Fruit fly (Drosophila melanogaster) Kc167 (cell line): Measurements from ENCODE around the gene Acp95EF.

Source experiments
- Myc ChIP-seq: fragments of >200 bp; optimal IDR thresholded peaks from 2 replicates; lab custom pipeline; 2017; ENCODE audit warnings: missing external identifiers
- Sin3A ChIP-seq: fragments of >200 bp; optimal IDR thresholded peaks from 2 replicates; lab custom pipeline; 2018; ENCODE audit warnings: missing external identifiers
- h ChIP-seq: fragments of >200 bp; optimal IDR thresholded peaks from 3 replicates; lab custom pipeline; 2018; ENCODE audit warnings: missing external identifiers
- insv ChIP-seq: fragments of >200 bp; optimal IDR thresholded peaks from 3 replicates; lab custom pipeline; 2018; ENCODE audit warnings: missing external identifiers
- psq ChIP-seq: fragments of >200 bp; optimal IDR thresholded peaks from 2 replicates; lab custom pipeline; 2017; ENCODE audit warnings: missing external identifiers
- ttk ChIP-seq: sonication (Bioruptor generic); optimal IDR thresholded peaks from 2 replicates; lab custom pipeline; 2017; ENCODE audit warnings: missing external identifiers

The Acp95EF gene

DNA sequence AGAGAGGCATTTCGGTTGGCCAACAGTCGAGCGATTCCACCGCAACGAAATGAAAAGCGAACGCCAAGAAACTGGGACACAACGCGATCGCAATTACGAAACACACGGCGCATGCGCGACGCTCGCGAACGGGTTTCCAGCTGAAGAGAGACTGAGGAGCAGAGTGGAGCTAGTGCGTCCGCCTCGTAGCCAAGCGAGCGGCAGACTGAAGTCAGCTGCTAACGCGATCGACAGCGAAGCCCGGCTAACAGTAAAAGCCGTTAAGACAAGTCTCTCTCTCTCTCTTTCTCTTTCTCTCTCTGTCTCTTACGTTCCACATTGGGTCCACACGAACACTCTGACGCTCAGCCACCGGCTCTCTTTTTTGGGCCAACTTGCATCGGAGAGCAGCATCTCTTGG, 10.2 kb upstream of the Acp95EF start, which contains the start of gene CG17786:
TSS of gene CG17786 (minus strand) at position 154 of the 400 bp plus-strand sequence.
- no peak for TF ChIP-seq h
- TF ChIP-seq Myc (lab: Kevin White, UChicago), result no peak
- no peak for TF ChIP-seq psq (lab: Kevin White, UChicago)
- TF ChIP-seq ttk (lab: Kevin White, UChicago), result no peak
- no peak for TF ChIP-seq Sin3A (lab: Kevin White, UChicago)
- TF ChIP-seq insv (lab: Kevin White, UChicago), result no peak

DNA sequence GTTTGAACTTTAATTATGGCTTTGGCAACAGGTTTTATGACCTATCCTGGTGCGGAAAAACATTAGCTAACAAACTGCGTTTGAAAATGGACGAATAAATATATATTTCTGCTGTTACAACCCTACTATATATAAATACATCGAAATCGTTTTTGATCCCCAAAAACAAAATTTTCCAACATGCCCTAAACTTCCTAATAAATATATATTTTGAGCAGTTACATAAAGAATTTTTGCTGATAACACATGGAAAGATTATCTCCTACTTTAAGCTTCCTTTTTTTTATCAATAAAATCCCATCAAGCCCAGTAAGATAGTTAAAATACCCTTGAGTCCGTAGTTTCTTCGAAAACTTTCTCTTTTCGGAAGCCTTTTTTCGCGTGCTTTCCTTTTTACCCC, 9.7 kb upstream of the Acp95EF start:
- TF ChIP-seq Myc (lab: Kevin White, UChicago) (no peak), ttk (lab: Kevin White, UChicago) (no peak), psq (lab: Kevin White, UChicago) (no peak), h (no peak), insv (lab: Kevin White, UChicago) (no peak), Sin3A (lab: Kevin White, UChicago) (no peak)

dm6 chr3R:24220845-24221244, 7.9 kb upstream of the Acp95EF start, which contains the start of gene cav:
cav (plus strand) TSS chr3R:24221103.
- TF ChIP-seq psq (lab: Kevin White, UChicago) (peak; percentile 3), insv (lab: Kevin White, UChicago) (no peak)

DNA sequence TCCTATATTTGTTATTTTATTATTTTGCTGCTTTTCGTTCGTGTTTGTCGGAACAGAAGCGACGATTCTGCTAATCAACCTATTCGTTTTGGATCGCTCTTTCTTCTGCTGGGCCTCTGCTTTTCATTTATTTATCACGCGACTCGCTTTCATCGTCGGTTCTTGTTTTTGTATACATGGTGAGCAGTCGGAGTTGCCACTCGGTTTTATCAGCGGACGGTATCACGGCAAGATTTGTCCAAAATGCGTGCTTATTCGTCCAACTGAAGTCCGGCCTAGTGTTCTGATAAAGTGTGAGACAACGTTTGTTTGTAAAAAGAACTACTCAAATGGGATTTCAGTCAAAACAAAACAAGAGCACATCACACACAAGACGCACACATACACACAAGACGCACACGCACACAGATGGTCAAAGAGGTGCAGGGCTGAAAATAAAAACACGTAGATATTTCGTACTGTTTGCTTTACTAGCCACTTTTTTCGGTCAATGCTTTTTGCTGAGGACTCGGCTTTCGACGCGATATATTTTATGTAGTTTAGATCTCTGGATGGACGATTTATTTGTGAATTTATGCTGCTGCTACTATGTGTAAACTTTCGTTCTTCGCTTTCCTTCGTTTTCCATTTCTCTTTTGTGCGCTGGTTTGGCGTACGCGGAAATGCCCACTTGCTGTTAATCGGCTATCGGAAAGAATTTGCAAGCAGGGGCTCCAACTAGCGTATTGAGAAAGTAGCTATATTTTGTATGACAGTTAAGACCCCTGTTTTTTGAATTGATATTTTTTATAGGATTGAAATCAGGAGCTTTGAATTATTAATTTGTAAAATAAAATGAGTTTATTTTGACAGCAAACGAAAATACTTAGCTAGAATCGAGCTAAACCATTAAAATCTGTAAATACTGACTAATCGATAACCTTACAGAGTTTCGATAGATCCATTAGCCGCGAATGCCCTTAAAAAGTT, 7.2 kb upstream of the Acp95EF start, which contains the start of gene twin:
TSS of gene twin (minus strand) at position 632 of the 969 bp plus-strand sequence.
- TF ChIP-seq psq (lab: Kevin White, UChicago), result peak; percentile 47
- TF ChIP-seq Sin3A (lab: Kevin White, UChicago), result no peak

- TF ChIP-seq psq (lab: Kevin White, UChicago) (no peak), ttk (lab: Kevin White, UChicago) (no peak), insv (lab: Kevin White, UChicago) (no peak), h (no peak), Sin3A (lab: Kevin White, UChicago) (no peak), Myc (lab: Kevin White, UChicago) (no peak)
These were observed 2.0 kb upstream of the Acp95EF start, which contains the start of the genes Spps and CG13609 for dm6 chr3R:24226744-24227143. Spps (minus strand) TSS chr3R:24226934. CG13609 (plus strand) TSS chr3R:24227023.

DNA sequence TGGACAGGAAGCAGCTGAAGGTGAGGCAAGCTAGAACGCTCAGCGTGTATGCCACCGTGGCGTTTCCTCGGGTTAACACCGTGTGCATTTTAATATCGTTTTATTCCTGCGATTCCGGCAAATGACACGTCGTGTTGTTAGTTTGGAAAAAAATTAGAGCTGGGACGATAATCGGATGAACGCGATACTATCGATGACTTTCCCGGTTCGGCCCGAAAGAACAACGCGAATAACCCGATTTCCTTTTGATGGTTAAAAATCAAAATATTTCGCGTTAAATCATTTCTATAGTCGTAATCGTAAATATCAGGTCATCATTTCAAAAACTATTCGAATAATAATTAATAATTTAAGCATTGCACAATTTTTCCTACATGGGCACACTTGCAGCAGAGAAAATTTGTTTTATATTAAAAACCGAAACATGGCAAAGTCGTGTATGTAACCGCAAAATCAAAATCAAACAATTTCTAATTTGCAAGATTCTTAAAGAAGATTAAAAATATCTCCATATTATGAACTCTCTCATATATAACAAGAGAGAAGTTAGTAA, 1.2 kb downstream of the Acp95EF start, which contains the start of gene Spase22-23:
TSS of gene Spase22-23 (minus strand) at position 166 of the 553 bp plus-strand sequence.
- TF ChIP-seq Sin3A (lab: Kevin White, UChicago), result no peak
- no peak for TF ChIP-seq h

DNA sequence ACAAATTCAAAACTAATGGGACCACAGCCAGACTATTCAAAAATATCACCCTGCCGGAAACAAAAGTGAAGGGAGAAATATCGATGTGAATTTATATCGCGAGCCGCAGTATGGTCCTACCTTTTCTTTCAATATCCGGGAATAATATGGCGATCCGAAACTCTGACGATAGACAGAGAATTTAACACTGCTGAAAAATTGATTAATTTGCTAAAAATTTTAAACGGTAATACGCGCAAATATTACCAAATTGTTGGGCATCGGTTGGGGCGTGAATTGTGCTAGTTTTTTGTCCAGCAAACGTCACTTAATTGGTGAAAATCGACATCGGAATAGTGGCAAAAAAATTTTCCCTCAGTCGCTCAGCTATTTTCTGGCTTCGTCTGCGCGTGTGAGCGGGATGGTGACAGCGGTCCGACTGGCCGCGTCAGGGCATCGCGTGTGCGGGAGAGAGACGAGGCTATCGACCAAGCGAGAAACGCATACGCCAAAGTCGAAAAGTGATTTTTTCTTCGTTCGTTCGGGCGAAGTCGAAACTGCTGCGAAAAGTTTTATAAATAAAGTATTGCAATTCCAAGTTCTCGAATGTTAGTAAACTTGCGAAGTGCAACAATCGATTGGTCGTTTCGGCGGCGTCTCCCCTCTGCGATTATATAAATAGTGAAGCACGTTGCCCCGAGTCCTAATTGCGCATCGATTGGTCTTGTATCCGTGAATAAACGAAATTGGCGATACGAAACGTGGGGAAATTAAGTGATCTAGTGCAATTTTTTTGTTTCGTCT, 1.8 kb downstream of the Acp95EF start, which contains the start of gene mask:
TSS of gene mask (plus strand) at position 140 of the 783 bp plus-strand sequence.
- TF ChIP-seq insv (lab: Kevin White, UChicago), result no peak
- no peak for TF ChIP-seq h
- TF ChIP-seq psq (lab: Kevin White, UChicago), result no peak
- TF ChIP-seq ttk (lab: Kevin White, UChicago), result no peak
- no peak for TF ChIP-seq Myc (lab: Kevin White, UChicago)

DNA sequence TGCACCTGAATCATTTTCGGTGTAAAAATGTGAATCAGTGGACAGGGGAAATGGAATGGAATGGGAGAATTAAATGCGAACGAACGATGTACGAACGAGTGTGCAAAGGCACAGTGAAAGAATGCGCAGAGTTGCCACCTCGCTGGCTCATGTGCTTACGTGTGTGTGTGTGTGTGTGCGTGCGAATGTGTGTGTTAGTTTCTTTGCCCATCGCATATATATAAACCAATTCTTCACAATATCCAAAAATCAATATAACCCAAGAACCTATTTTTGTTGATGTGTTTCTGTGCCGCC, 2.4 kb downstream of the Acp95EF start:
- TF ChIP-seq h (no peak), ttk (lab: Kevin White, UChicago) (no peak), Myc (lab: Kevin White, UChicago) (no peak), psq (lab: Kevin White, UChicago) (peak; percentile 62)

- TF ChIP-seq ttk (lab: Kevin White, UChicago) (peak; percentile 90), Myc (lab: Kevin White, UChicago) (no peak)
These were observed 3.1 kb downstream of the Acp95EF start for dm6 chr3R:24231914-24232313.

- TF ChIP-seq Sin3A (lab: Kevin White, UChicago) (no peak), h (no peak), ttk (lab: Kevin White, UChicago) (no peak)
These were observed 4.8 kb downstream of the Acp95EF start for dm6 chr3R:24233366-24234161.

DNA sequence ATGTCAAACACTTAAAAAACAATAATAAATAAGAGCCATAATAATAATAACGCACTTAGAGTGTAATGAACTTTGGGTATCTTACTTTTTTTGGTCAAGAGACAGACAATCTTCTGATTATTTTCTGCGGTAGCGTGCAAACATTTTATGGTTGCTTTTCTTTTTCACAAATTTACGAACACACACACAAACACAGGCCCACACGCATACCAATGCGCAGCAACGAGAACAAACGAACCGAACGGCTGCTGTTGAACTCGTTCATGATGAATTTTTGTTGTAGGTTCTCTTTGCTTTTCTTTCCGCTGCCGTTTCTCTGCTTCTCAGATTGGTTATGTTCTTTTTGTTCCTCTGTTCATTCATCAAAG, 5.4 kb downstream of the Acp95EF start:
- TF ChIP-seq Myc (lab: Kevin White, UChicago), result no peak
- no peak for TF ChIP-seq ttk (lab: Kevin White, UChicago)
- no peak for TF ChIP-seq insv (lab: Kevin White, UChicago)
- no peak for TF ChIP-seq h
- no peak for TF ChIP-seq Sin3A (lab: Kevin White, UChicago)
- peak; percentile 53 for TF ChIP-seq psq (lab: Kevin White, UChicago)
